Fruit fly (Drosophila melanogaster): ENCODE data around the gene CG1275.

The CG1275 gene

DNA sequence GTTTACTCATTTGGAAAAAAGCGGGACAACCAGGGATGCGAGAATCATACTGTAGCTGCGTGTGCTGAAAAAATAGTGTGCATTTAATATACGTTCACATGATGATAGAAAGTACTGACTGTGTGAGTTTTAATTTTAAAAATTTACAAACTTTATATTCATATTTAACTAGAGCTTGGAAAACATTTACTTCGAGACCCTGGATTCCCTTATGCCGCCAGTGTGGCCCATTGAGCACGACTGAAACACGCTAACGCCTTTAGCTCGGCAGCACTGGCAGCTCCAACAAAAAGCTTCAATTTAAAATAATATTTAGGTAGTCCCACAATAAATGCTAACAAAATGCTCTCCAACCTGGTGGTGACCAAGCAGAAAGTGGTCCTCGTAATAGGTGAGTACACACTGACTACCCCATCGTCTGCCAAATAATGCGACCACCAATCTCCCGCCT is at the start of gene CG1275, which contains the start of gene Elp5 (continued):
- TF ChIP-seq CG2875 (GFP tag; optimal IDR thresholded peaks at IDR 0.05) (peak; percentile 97), mirr (GFP tag; optimal IDR thresholded peaks at IDR 0.05) (peak; percentile 98), CG8924 (tag; optimal IDR thresholded peaks at IDR 0.05) (peak; percentile 98), HLH54F (GFP tag; optimal IDR thresholded peaks at IDR 0.05) (peak; percentile 97), jigr1 (GFP tag; IDR thresholded peaks at IDR 0.05) (peak; percentile 98), CG30403 (GFP tag; optimal IDR thresholded peaks at IDR 0.05) (peak; percentile 99), CG6689 (GFP tag; IDR thresholded peaks at IDR 0.05) (peak; percentile 99), CG12391 (tag; optimal IDR thresholded peaks at IDR 0.05) (peak; percentile 98), ase (GFP tag; IDR thresholded peaks at IDR 0.05) (peak; percentile 100), CG30431 (GFP tag; optimal IDR thresholded peaks at IDR 0.05) (peak; percentile 97), otp (GFP tag; IDR thresholded peaks at IDR 0.05) (peak; percentile 99), Lim3 (GFP tag; IDR thresholded peaks at IDR 0.05) (peak; percentile 98), gsb-n (tag; optimal IDR thresholded peaks at IDR 0.05) (peak; percentile 97), CG18599 (GFP tag; optimal IDR thresholded peaks at IDR 0.05) (peak; percentile 97), tap (tag; optimal IDR thresholded peaks at IDR 0.05) (peak; percentile 99), bigmax (GFP tag; optimal IDR thresholded peaks at IDR 0.05) (peak; percentile 75), CG3838 (GFP tag; optimal IDR thresholded peaks at IDR 0.05) (peak; percentile 92), nerfin-2 (GFP tag; IDR thresholded peaks at IDR 0.05; ENCODE audit: partially characterized antibody) (0 out of 2 replicates have a peak, but pooled peaks have one; percentile 26), CG1603 (tag; optimal IDR thresholded peaks at IDR 0.05) (peak; percentile 98), pita (GFP tag; optimal IDR thresholded peaks at IDR 0.05) (no peak), slbo (GFP tag; IDR thresholded peaks at IDR 0.05) (peak; percentile 100), Adf1 (GFP tag; IDR thresholded peaks at IDR 0.05) (peak; percentile 90), NC2α (GFP tag; optimal IDR thresholded peaks at IDR 0.05) (peak; percentile 94), br (optimal IDR thresholded peaks at IDR 0.05) (no peak), chif (GFP tag; optimal IDR thresholded peaks at IDR 0.05) (peak; percentile 95 to 97), CG14050 (GFP tag; IDR thresholded peaks at IDR 0.05) (peak; percentile 99), CG6854 (GFP tag; optimal IDR thresholded peaks at IDR 0.05) (peak; percentile 88), bcd (GFP tag; optimal IDR thresholded peaks at IDR 0.05) (peak; percentile 98), da (GFP tag; optimal IDR thresholded peaks at IDR 0.05) (peak; percentile 90), CG3065 (GFP tag; optimal IDR thresholded peaks at IDR 0.05) (peak; percentile 95)

DNA sequence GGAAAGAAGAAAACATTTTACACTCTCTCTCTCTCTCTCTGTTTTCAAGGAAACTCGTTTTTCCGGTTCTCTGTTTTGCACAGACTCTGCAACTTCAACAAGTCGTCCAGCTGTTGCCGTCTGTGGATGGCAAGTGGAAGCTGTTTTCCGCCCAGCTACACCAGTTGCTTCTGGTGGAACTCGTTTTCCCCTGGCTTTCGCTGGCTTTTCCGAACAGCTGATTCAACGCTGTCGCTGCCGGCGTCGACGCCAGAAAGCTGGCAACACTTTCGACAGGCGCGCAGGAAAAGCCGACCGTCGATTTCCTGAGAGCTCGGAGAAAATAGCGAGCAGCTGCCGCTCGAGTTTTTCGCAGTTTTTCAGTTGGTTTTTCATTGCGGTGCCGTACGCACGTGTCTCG is 25.3 kb upstream of the CG1275 start, which contains the start of gene MsR2:
MsR2 (plus strand) TSS at position 378 of the 400 bp plus-strand sequence.
- TF ChIP-seq CG6854 (GFP tag; optimal IDR thresholded peaks at IDR 0.05) (no peak), crp (GFP tag; optimal IDR thresholded peaks at IDR 0.05) (peak in 1 of 2 experiments; percentile 69), kni (GFP tag; optimal IDR thresholded peaks at IDR 0.05) (no peak), CG13287 (GFP tag; IDR thresholded peaks at IDR 0.05; ENCODE audit: partially characterized antibody) (peak; percentile 17; the same call in 1 of the 2 replicates), CG31224 (GFP tag; IDR thresholded peaks at IDR 0.05) (peak; percentile 99), chinmo (GFP tag; IDR thresholded peaks at IDR 0.05; ENCODE audit: partially characterized antibody) (0 out of 4 replicates have a peak, but pooled peaks have one; percentile 51), scrt (GFP tag; optimal IDR thresholded peaks at IDR 0.05) (peak; percentile 100), Adf1 (GFP tag; IDR thresholded peaks at IDR 0.05) (peak; percentile 88), Deaf1 (tag; optimal IDR thresholded peaks at IDR 0.05) (peak; percentile 88), unc-4 (GFP tag; IDR thresholded peaks at IDR 0.05; ENCODE audit: partially characterized antibody) (0 out of 2 replicates have a peak, but pooled peaks have one; percentile 29), Trl (optimal IDR thresholded peaks at IDR 0.05) (peak; percentile 4 to 38), Trl (GFP tag; optimal IDR thresholded peaks at IDR 0.05) (no peak), abd-A (tag; optimal IDR thresholded peaks at IDR 0.05) (peak; percentile 4), CG18764 (GFP tag; optimal IDR thresholded peaks at IDR 0.05) (no peak)
